Fruit fly (Drosophila melanogaster) whole organism, embryonic: Measurements from ENCODE around the gene CG9674.

ENCODE experiments used
- BEAF-32 ChIP-seq: fragments of 200-800 bp; sonication (Bioruptor generic); optimal IDR thresholded peaks from 3 replicates; lab custom pipeline; 2017; ENCODE audit warnings: missing biosample characterization, missing genetic modification characterization, mild to moderate bottlenecking, moderate library complexity, missing genetic modification reagents
- C15 ChIP-seq: fragments of 200-800 bp; sonication (Bioruptor generic); IDR thresholded peaks from 3 replicates; pipeline ENCODE4 v1.3.6; 2022; ENCODE audit warnings: missing biosample characterization, missing genetic modification characterization
- CG10147 ChIP-seq: fragments of 200-800 bp; sonication (Bioruptor generic); optimal IDR thresholded peaks from 2 replicates; lab custom pipeline; 2019; ENCODE audit warnings: missing biosample characterization, mild to moderate bottlenecking, missing genetic modification characterization, moderate library complexity
- CG11456 ChIP-seq: fragments of 200-800 bp; sonication (Bioruptor generic); IDR thresholded peaks from 3 replicates; pipeline ENCODE4 v1.3.6; 2022; ENCODE audit warnings: missing biosample characterization, missing genetic modification characterization
- CG13287 ChIP-seq: fragments of 200-800 bp; sonication (Bioruptor generic); IDR thresholded peaks from 2 replicates; pipeline ENCODE4 v1.3.6; 2022; ENCODE audit warnings: missing biosample characterization, missing genetic modification characterization; ENCODE audit not compliant: partially characterized antibody
- CG14441 ChIP-seq: fragments of 200-800 bp; sonication (Bioruptor generic); IDR thresholded peaks from 2 replicates; pipeline ENCODE4 v1.3.6; 2022; ENCODE audit warnings: missing biosample characterization, missing genetic modification characterization
- CG18262 ChIP-seq: fragments of 200-800 bp; optimal IDR thresholded peaks from 3 replicates; lab custom pipeline; 2019; ENCODE audit warnings: missing biosample characterization, mild to moderate bottlenecking, missing genetic modification characterization, moderate library complexity
- CG18764 ChIP-seq: fragments of 200-800 bp; sonication (Bioruptor generic); optimal IDR thresholded peaks from 3 replicates; lab custom pipeline; 2016; ENCODE audit warnings: missing biosample characterization, missing genetic modification characterization
- CG2116 ChIP-seq: fragments of 200-800 bp; sonication (Bioruptor generic); optimal IDR thresholded peaks from 3 replicates; lab custom pipeline; 2018; ENCODE audit warnings: missing biosample characterization, mild to moderate bottlenecking, missing genetic modification characterization
- CG3065 ChIP-seq: fragments of 200-800 bp; sonication (Bioruptor generic); optimal IDR thresholded peaks from 2 replicates; lab custom pipeline; 2016; ENCODE audit warnings: missing biosample characterization, missing genetic modification characterization
- CG3407 ChIP-seq: fragments of 200-800 bp; sonication (Bioruptor generic); optimal IDR thresholded peaks from 2 replicates; lab custom pipeline; 2018; ENCODE audit warnings: missing biosample characterization, mild to moderate bottlenecking, missing genetic modification characterization
- CG4707 ChIP-seq: fragments of 200-800 bp; sonication (Bioruptor generic); optimal IDR thresholded peaks from 2 replicates; lab custom pipeline; 2018; ENCODE audit warnings: missing biosample characterization, mild to moderate bottlenecking, missing genetic modification characterization, moderate library complexity
- CrebB ChIP-seq: fragments of 200-800 bp; sonication (Bioruptor generic); optimal IDR thresholded peaks from 3 replicates; lab custom pipeline; 2018; ENCODE audit warnings: missing biosample characterization, mild to moderate bottlenecking, missing genetic modification characterization
- Doc3 ChIP-seq: fragments of 200-800 bp; sonication (Bioruptor generic); IDR thresholded peaks from 3 replicates; pipeline ENCODE4 v1.3.6; 2022; ENCODE audit warnings: missing biosample characterization, missing genetic modification characterization; ENCODE audit not compliant: partially characterized antibody
- Dp ChIP-seq: fragments of 200-800 bp; sonication (Bioruptor generic); optimal IDR thresholded peaks from 2 replicates; lab custom pipeline; 2018; ENCODE audit warnings: missing biosample characterization, mild to moderate bottlenecking, missing genetic modification characterization, moderate library complexity
- Dref ChIP-seq: fragments of 200-800 bp; sonication (Bioruptor generic); IDR thresholded peaks from 2 replicates; pipeline ENCODE4 v1.3.6; 2022; ENCODE audit warnings: missing biosample characterization, missing genetic modification characterization
- E2f2 ChIP-seq: fragments of 200-800 bp; sonication (Bioruptor generic); IDR thresholded peaks from 2 replicates; pipeline ENCODE4 v1.3.6; 2022; ENCODE audit warnings: missing biosample characterization, missing genetic modification characterization
- Elba2 ChIP-seq: fragments of 200-800 bp; sonication (Bioruptor generic); optimal IDR thresholded peaks from 3 replicates; lab custom pipeline; 2016; ENCODE audit warnings: missing biosample characterization, missing genetic modification characterization
- Ets97D ChIP-seq: fragments of 200-800 bp; sonication (Bioruptor generic); optimal IDR thresholded peaks from 3 replicates; lab custom pipeline; 2016; ENCODE audit warnings: missing biosample characterization, missing genetic modification characterization
- HLH3B ChIP-seq: fragments of 200-800 bp; sonication (Bioruptor generic); IDR thresholded peaks from 2 replicates; pipeline ENCODE4 v1.3.6; 2022; ENCODE audit warnings: missing biosample characterization, missing genetic modification characterization
- Hmr ChIP-seq: fragments of 200-800 bp; sonication (Bioruptor generic); optimal IDR thresholded peaks from 3 replicates; lab custom pipeline; 2017; ENCODE audit warnings: mild to moderate bottlenecking, missing biosample characterization, missing genetic modification reagents, missing genetic modification characterization
- Hr39 ChIP-seq: fragments of >200 bp; optimal IDR thresholded peaks from 2 replicates; lab custom pipeline; 2017
- MBD-R2 ChIP-seq: fragments of 200-800 bp; sonication (Bioruptor generic); IDR thresholded peaks from 2 replicates; pipeline ENCODE4 v1.3.6; 2022; ENCODE audit warnings: missing biosample characterization, missing genetic modification characterization
- Neu2 ChIP-seq: fragments of 200-800 bp; sonication (Bioruptor generic); optimal IDR thresholded peaks from 3 replicates; lab custom pipeline; 2016; ENCODE audit warnings: missing biosample characterization, missing genetic modification characterization, borderline replicate concordance
- Nf-YA ChIP-seq: fragments of 200-800 bp; sonication (Bioruptor generic); IDR thresholded peaks from 2 replicates; pipeline ENCODE4 v1.3.6; 2022; ENCODE audit warnings: missing biosample characterization, missing genetic modification characterization
- Opbp ChIP-seq: fragments of 200-800 bp; sonication (Bioruptor generic); IDR thresholded peaks from 3 replicates; pipeline ENCODE4 v1.3.6; 2022; ENCODE audit warnings: missing biosample characterization, missing genetic modification characterization; ENCODE audit not compliant: partially characterized antibody
- Pdp1 ChIP-seq, 2 experiments: fragments of 200-800 bp; sonication (Bioruptor generic); optimal IDR thresholded peaks; 3 replicates each; lab custom pipeline; 2016; ENCODE audit warnings: missing biosample characterization in 2 of 2, missing genetic modification characterization in 2 of 2, mild to moderate bottlenecking in 1 of 2, moderate library complexity in 1 of 2
- Ravus ChIP-seq: fragments of 200-800 bp; sonication (Bioruptor generic); IDR thresholded peaks from 2 replicates; pipeline ENCODE4 v1.3.6; 2022; ENCODE audit warnings: missing biosample characterization, missing genetic modification characterization
- Rx ChIP-seq: fragments of 200-800 bp; sonication (Bioruptor generic); IDR thresholded peaks from 2 replicates; pipeline ENCODE4 v1.3.6; 2022; ENCODE audit warnings: missing biosample characterization, missing genetic modification characterization
- Sin3A ChIP-seq: fragments of >200 bp; optimal IDR thresholded peaks from 2 replicates; lab custom pipeline; 2018
- Six4 ChIP-seq: fragments of 200-800 bp; sonication (Bioruptor generic); optimal IDR thresholded peaks from 2 replicates; lab custom pipeline; 2016; ENCODE audit warnings: missing biosample characterization, missing genetic modification characterization
- Sox100B ChIP-seq: fragments of 200-800 bp; sonication (Bioruptor generic); optimal IDR thresholded peaks from 3 replicates; lab custom pipeline; 2018; ENCODE audit warnings: missing biosample characterization, mild to moderate bottlenecking, missing genetic modification characterization
- Ssrp ChIP-seq: fragments of 200-800 bp; sonication (Bioruptor generic); optimal IDR thresholded peaks from 2 replicates; lab custom pipeline; 2018; ENCODE audit warnings: missing biosample characterization, mild to moderate bottlenecking, missing genetic modification characterization, moderate library complexity
- Tbp ChIP-seq: fragments of >200 bp; optimal IDR thresholded peaks from 2 replicates; lab custom pipeline; 2018; ENCODE audit warnings: missing biosample characterization, missing genetic modification characterization
- aop ChIP-seq: fragments of 200-800 bp; sonication (Bioruptor generic); IDR thresholded peaks from 2 replicates; pipeline ENCODE4 v1.3.6; 2022; ENCODE audit warnings: missing biosample characterization, missing genetic modification characterization
- bigmax ChIP-seq: fragments of 200-800 bp; sonication (Bioruptor generic); optimal IDR thresholded peaks from 2 replicates; lab custom pipeline; 2018; ENCODE audit warnings: missing biosample characterization, mild to moderate bottlenecking, missing genetic modification characterization
- br ChIP-seq: fragments of >200 bp; optimal IDR thresholded peaks from 2 replicates; lab custom pipeline; 2017
- emc ChIP-seq: fragments of 200-800 bp; sonication (Bioruptor generic); optimal IDR thresholded peaks from 2 replicates; lab custom pipeline; 2016; ENCODE audit warnings: missing biosample characterization, missing genetic modification characterization
- fd96Cb ChIP-seq: fragments of 200-800 bp; sonication (Bioruptor generic); optimal IDR thresholded peaks from 2 replicates; lab custom pipeline; 2018; ENCODE audit warnings: missing biosample characterization, mild to moderate bottlenecking, missing genetic modification characterization, moderate library complexity
- fru ChIP-seq: fragments of >200 bp; optimal IDR thresholded peaks from 2 replicates; lab custom pipeline; 2017
- gfzf ChIP-seq: fragments of 200-800 bp; sonication (Bioruptor generic); optimal IDR thresholded peaks from 2 replicates; lab custom pipeline; 2016; ENCODE audit warnings: missing biosample characterization, mild to moderate bottlenecking, missing genetic modification characterization, moderate library complexity
- gsb-n ChIP-seq: fragments of 200-800 bp; sonication (Bioruptor generic); optimal IDR thresholded peaks from 3 replicates; lab custom pipeline; 2018; ENCODE audit warnings: missing biosample characterization, mild to moderate bottlenecking, missing genetic modification characterization
- knrl ChIP-seq: fragments of 200-800 bp; sonication (Bioruptor generic); IDR thresholded peaks from 3 replicates; pipeline ENCODE4 v1.3.6; 2022; ENCODE audit warnings: missing biosample characterization, missing genetic modification characterization; ENCODE audit not compliant: partially characterized antibody
- lilli ChIP-seq: fragments of 200-800 bp; sonication (Bioruptor generic); optimal IDR thresholded peaks from 3 replicates; lab custom pipeline; 2016; ENCODE audit warnings: missing biosample characterization, missing genetic modification characterization
- lov ChIP-seq, 2 experiments: fragments of 200-800 bp in 1 of 2; fragments of >200 bp in 1 of 2; sonication (Bioruptor generic) in 1 of 2; IDR thresholded peaks in 1 of 2; optimal IDR thresholded peaks in 1 of 2; 2 replicates in 1 of 2; 3 replicates in 1 of 2; pipeline versions ENCODE4 v1.3.6 to Lab custom; 2017 to 2022; ENCODE audit warnings: missing biosample characterization in 1 of 2, missing genetic modification characterization in 1 of 2
- pzg ChIP-seq: fragments of 200-800 bp; sonication (Bioruptor generic); optimal IDR thresholded peaks from 3 replicates; lab custom pipeline; 2018; ENCODE audit warnings: missing biosample characterization, mild to moderate bottlenecking, missing genetic modification characterization, moderate library complexity
- repo ChIP-seq: fragments of 200-800 bp; sonication (Bioruptor generic); optimal IDR thresholded peaks from 2 replicates; lab custom pipeline; 2016; ENCODE audit warnings: missing biosample characterization, missing genetic modification characterization
- run ChIP-seq: fragments of 200-800 bp; sonication (Bioruptor generic); optimal IDR thresholded peaks from 3 replicates; lab custom pipeline; 2018; ENCODE audit warnings: missing biosample characterization, mild to moderate bottlenecking, missing genetic modification characterization
- sc ChIP-seq, 3 experiments: fragments of >200 bp in 2 of 3; fragments of 200-800 bp in 1 of 3; sonication (Bioruptor generic) in 1 of 3; optimal IDR thresholded peaks; 2 replicates in 2 of 3; 3 replicates in 1 of 3; lab custom pipeline; 2017; ENCODE audit warnings: mild to moderate bottlenecking in 1 of 3, missing biosample characterization in 1 of 3, missing genetic modification characterization in 1 of 3, missing genetic modification reagents in 1 of 3
- so ChIP-seq: fragments of 200-800 bp; sonication (Bioruptor generic); IDR thresholded peaks from 3 replicates; pipeline ENCODE4 v1.3.6; 2022; ENCODE audit warnings: missing biosample characterization, missing genetic modification characterization
- stwl ChIP-seq: fragments of 200-800 bp; sonication (Bioruptor generic); optimal IDR thresholded peaks from 3 replicates; lab custom pipeline; 2018; ENCODE audit warnings: missing biosample characterization, mild to moderate bottlenecking, missing genetic modification characterization, moderate library complexity

CG9674 gene

dm6 chr3L:16782789-16783188 lies 24.7 kb downstream of the CG9674 start, which contains the start of gene CG9706 (continued):
- TF ChIP-seq CG13287 (GFP tag; lab: Robert Waterston, UW), result peak; percentile 34
- no peak for TF ChIP-seq run (tag; lab: Kevin White, UChicago)
- peak; percentile 25 for TF ChIP-seq stwl (tag; lab: Kevin White, UChicago)
- peak; percentile 55 for TF ChIP-seq pzg (GFP tag; lab: Kevin White, UChicago)
- TF ChIP-seq repo (GFP tag; lab: Kevin White, UChicago), result no peak
- TF ChIP-seq CG4707 (GFP tag; lab: Kevin White, UChicago), result no peak
- no peak for TF ChIP-seq CG11456
- peak; percentile 1 for TF ChIP-seq CG2116
- no peak for TF ChIP-seq Ssrp
- no peak for TF ChIP-seq HLH3B (GFP tag; lab: Robert Waterston, UW)
- no peak for TF ChIP-seq lov (optimal IDR thresholded peaks at IDR 0.05; lab: Kevin White, UChicago)
- TF ChIP-seq lov (GFP tag; IDR thresholded peaks at IDR 0.05; lab: Robert Waterston, UW), result no peak
- TF ChIP-seq C15, result no peak
- no peak for TF ChIP-seq fd96Cb (tag; lab: Kevin White, UChicago)
- TF ChIP-seq Sox100B, result no peak
- TF ChIP-seq CG18262 (tag; lab: Kevin White, UChicago), result no peak
- no peak for TF ChIP-seq Ravus (GFP tag; lab: Robert Waterston, UW)
- peak; percentile 47 for TF ChIP-seq BEAF-32
- TF ChIP-seq bigmax (GFP tag; lab: Kevin White, UChicago), result no peak
- TF ChIP-seq Hr39 (lab: Kevin White, UChicago), result no peak
- TF ChIP-seq Sin3A (lab: Kevin White, UChicago), result no peak
- TF ChIP-seq MBD-R2, result peak; percentile 29; the same call in 1 of the 2 replicates
- TF ChIP-seq knrl (GFP tag; lab: Robert Waterston, UW), result no peak
- peak; percentile 91 for TF ChIP-seq Dp (GFP tag; lab: Kevin White, UChicago)
- TF ChIP-seq Opbp (GFP tag; lab: Robert Waterston, UW), result no peak
- no peak for TF ChIP-seq CG14441
- no peak for TF ChIP-seq Pdp1 (GFP tag; optimal IDR thresholded peaks at IDR 0.05; lab: Kevin White, UChicago)
- TF ChIP-seq aop, result no peak
- no peak for TF ChIP-seq Tbp (GFP tag; lab: Kevin White, UChicago)
- no peak for TF ChIP-seq so (GFP tag; lab: Robert Waterston, UW)
- no peak for TF ChIP-seq Nf-YA
- TF ChIP-seq sc (optimal IDR thresholded peaks at IDR 0.05; lab: Kevin White, UChicago), result no peak
- TF ChIP-seq sc (GFP tag; optimal IDR thresholded peaks at IDR 0.05; lab: Kevin White, UChicago), result no peak
- no peak for TF ChIP-seq fru (lab: Kevin White, UChicago)
- no peak for TF ChIP-seq br (lab: Kevin White, UChicago)
- TF ChIP-seq gfzf (GFP tag; lab: Kevin White, UChicago), result peak; percentile 79
- no peak for TF ChIP-seq CG18764
- no peak for TF ChIP-seq Hmr
- TF ChIP-seq Neu2 (GFP tag; lab: Kevin White, UChicago), result no peak
- TF ChIP-seq Doc3, result 0 out of 3 replicates have a peak, but pooled peaks have one; percentile 33
- no peak for TF ChIP-seq Rx (GFP tag; lab: Robert Waterston, UW)
- no peak for TF ChIP-seq emc (GFP tag; lab: Kevin White, UChicago)
- TF ChIP-seq gsb-n, result no peak
- TF ChIP-seq CG10147 (GFP tag; lab: Kevin White, UChicago), result no peak
- no peak for TF ChIP-seq CG3407 (GFP tag; lab: Kevin White, UChicago)
- no peak for TF ChIP-seq CG3065 (GFP tag; lab: Kevin White, UChicago)
- TF ChIP-seq Ets97D (GFP tag; lab: Kevin White, UChicago), result peak; percentile 0
- TF ChIP-seq Elba2 (GFP tag; lab: Kevin White, UChicago), result no peak
- 0 out of 2 replicates have a peak, but pooled peaks have one; percentile 32 for TF ChIP-seq Dref (GFP tag; lab: Robert Waterston, UW)
- no peak for TF ChIP-seq CrebB (tag; lab: Kevin White, UChicago)
- no peak for TF ChIP-seq Six4 (GFP tag; lab: Kevin White, UChicago)
- peak; percentile 89 for TF ChIP-seq E2f2
- no peak for TF ChIP-seq lilli
